Worm (Caenorhabditis elegans) whole organism, L2 larva: ENCODE results near the gene ZK154.4.

ENCODE experiments used
- F13H6.1 ChIP-seq: sonication (generic microtip); optimal IDR thresholded peaks from 2 replicates; lab custom pipeline; 2016; ENCODE audit warnings: missing genetic modification characterization, missing compliant biosample characterization
- R02D3.7 ChIP-seq: fragments of 150-350 bp; optimal IDR thresholded peaks from 2 replicates; lab custom pipeline; 2014; ENCODE audit warnings: missing biosample characterization, missing genetic modification characterization
- aly-2 ChIP-seq: fragments of 150-350 bp; optimal IDR thresholded peaks from 2 replicates; lab custom pipeline; 2014; ENCODE audit warnings: missing biosample characterization, missing genetic modification characterization
- ama-1 ChIP-seq: fragments of 150-350 bp; optimal IDR thresholded peaks from 2 replicates; lab custom pipeline; 2018; ENCODE audit warnings: inconsistent platforms
- blmp-1 ChIP-seq: sonication (generic microtip); optimal IDR thresholded peaks from 2 replicates; lab custom pipeline; 2017; ENCODE audit warnings: missing genetic modification characterization, mild to moderate bottlenecking, missing compliant biosample characterization, antibody characterized with exemption, moderate library complexity; ENCODE audit not compliant: insufficient read depth
- egl-27 ChIP-seq: sonication (generic microtip); optimal IDR thresholded peaks from 3 replicates; lab custom pipeline; 2017; ENCODE audit warnings: missing biosample characterization, missing genetic modification reagents, missing genetic modification characterization
- mbf-1 ChIP-seq: sonication (generic microtip); optimal IDR thresholded peaks from 2 replicates; lab custom pipeline; 2017; ENCODE audit warnings: missing biosample characterization, missing genetic modification characterization
- nhr-10 ChIP-seq: sonication (generic microtip); optimal IDR thresholded peaks from 2 replicates; lab custom pipeline; 2017; ENCODE audit warnings: missing biosample characterization, missing genetic modification characterization
- nhr-11 ChIP-seq: fragments of 150-350 bp; optimal IDR thresholded peaks from 2 replicates; lab custom pipeline; 2014; ENCODE audit warnings: missing biosample characterization, missing genetic modification characterization
- nhr-129 ChIP-seq: fragments of 150-350 bp; optimal IDR thresholded peaks from 2 replicates; lab custom pipeline; 2014; ENCODE audit warnings: missing biosample characterization, missing genetic modification characterization
- nhr-237 ChIP-seq: fragments of 150-350 bp; optimal IDR thresholded peaks from 2 replicates; lab custom pipeline; 2014; ENCODE audit warnings: missing biosample characterization, missing genetic modification characterization
- sma-9 ChIP-seq, 2 experiments: fragments of 150-350 bp in 1 of 2; sonication (generic microtip) in 1 of 2; optimal IDR thresholded peaks; 2 replicates each; lab custom pipeline; 2014 to 2016; ENCODE audit warnings: missing genetic modification characterization in 2 of 2, mild to moderate bottlenecking in 1 of 2, missing biosample characterization in 1 of 2, missing compliant biosample characterization in 1 of 2, missing genetic modification reagents in 1 of 2, moderate library complexity in 1 of 2
- snpc-4 ChIP-seq: fragments of 150-350 bp; optimal IDR thresholded peaks from 2 replicates; lab custom pipeline; 2014; ENCODE audit warnings: missing biosample characterization, missing genetic modification characterization
- zag-1 ChIP-seq: fragments of 150-350 bp; optimal IDR thresholded peaks from 2 replicates; lab custom pipeline; 2014; ENCODE audit warnings: missing biosample characterization, missing genetic modification characterization

ZK154.4 gene

DNA sequence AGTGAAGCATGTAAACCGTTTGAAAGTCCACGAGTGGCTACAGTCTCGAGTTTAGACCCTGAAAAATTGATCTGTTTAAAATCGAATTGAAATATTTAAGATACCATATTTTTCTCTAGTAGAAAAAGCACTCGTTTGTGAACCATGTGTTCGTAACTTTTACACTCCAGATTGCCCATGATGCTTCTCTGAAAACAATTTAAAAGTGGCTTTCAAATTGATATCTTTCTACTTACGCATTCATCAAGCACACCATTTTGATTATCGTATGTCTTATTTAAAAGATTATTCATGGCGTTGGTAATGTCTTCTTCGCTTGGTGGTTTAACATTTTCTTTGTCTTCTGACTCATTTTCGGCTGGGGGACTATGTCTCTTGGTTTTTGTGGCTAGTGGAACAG is 48.6 kb downstream of the ZK154.4 start:
- TF ChIP-seq sma-9 (GFP tag; optimal IDR thresholded peaks at IDR 0.05; lab: Kevin White, UChicago): no peak
- TF ChIP-seq sma-9 (tag; optimal IDR thresholded peaks at IDR 0.05; lab: Kevin White, UChicago): no peak
- TF ChIP-seq egl-27: no peak
- no peak for TF ChIP-seq nhr-11 (tag; lab: Kevin White, UChicago)
- no peak for TF ChIP-seq R02D3.7 (tag; lab: Kevin White, UChicago)
- TF ChIP-seq nhr-10 (tag; lab: Kevin White, UChicago): no peak
- no peak for TF ChIP-seq ama-1 (lab: Kevin White, UChicago)
- TF ChIP-seq mbf-1 (tag; lab: Kevin White, UChicago): no peak
- TF ChIP-seq F13H6.1: no peak
- no peak for TF ChIP-seq zag-1 (tag; lab: Kevin White, UChicago)
- TF ChIP-seq blmp-1 (tag; lab: Kevin White, UChicago): no peak

DNA sequence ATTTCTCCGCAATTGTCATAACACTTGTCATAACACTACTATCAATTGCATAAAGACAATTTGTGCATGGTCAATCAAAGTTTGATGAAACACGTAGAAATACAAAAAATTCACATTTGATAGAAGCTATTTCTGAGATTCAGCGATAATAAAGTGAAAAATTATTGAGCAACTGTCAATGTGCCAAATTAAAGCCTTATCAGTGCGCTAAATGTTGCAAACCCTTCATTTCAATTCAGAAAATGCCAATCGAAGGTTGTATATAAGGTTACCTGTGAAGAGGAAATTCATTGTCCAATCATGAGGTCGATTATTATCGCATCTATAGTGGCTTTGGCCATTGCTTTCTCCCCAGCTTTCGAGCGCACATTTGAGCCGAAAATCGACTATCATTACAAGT is 54.6 kb downstream of the ZK154.4 start, which contains the start of gene vit-1:
Gene vit-1, plus strand, starts transcription at position 289 of the 400 bp plus-strand sequence.
- no peak for TF ChIP-seq nhr-129 (tag; lab: Kevin White, UChicago)
- no peak for TF ChIP-seq nhr-237 (tag; lab: Kevin White, UChicago)
- TF ChIP-seq nhr-11 (tag; lab: Kevin White, UChicago): no peak
- no peak for TF ChIP-seq aly-2 (tag; lab: Kevin White, UChicago)
- no peak for TF ChIP-seq snpc-4 (tag; lab: Kevin White, UChicago)
- no peak for TF ChIP-seq mbf-1 (tag; lab: Kevin White, UChicago)
- TF ChIP-seq, all 48 proteins: peak for 0
